Worm (Caenorhabditis elegans): Measurements from ENCODE around the gene lurp-3.

- TF ChIP-seq dao-5 (tag; optimal IDR thresholded peaks at IDR 0.05) (no peak), W03F9.2 (tag; optimal IDR thresholded peaks at IDR 0.05) (no peak), him-1 (tag; optimal IDR thresholded peaks at IDR 0.05) (no peak)
Measured at ce11 chrV:13437473-13438074, 18.0 kb upstream of the lurp-3 start, which contains the start of gene mes-4.
